Fruit fly (Drosophila melanogaster) S2 (cell line): ENCODE measurements around the gene Dlip1.

Experiments used
- CG8478 ChIP-seq: fragments of >200 bp; optimal IDR thresholded peaks from 2 replicates; lab custom pipeline; 2018
- CTCF ChIP-seq, 2 experiments: fragments of >200 bp; optimal IDR thresholded peaks; 2 replicates each; lab custom pipeline; 2018

DNA sequence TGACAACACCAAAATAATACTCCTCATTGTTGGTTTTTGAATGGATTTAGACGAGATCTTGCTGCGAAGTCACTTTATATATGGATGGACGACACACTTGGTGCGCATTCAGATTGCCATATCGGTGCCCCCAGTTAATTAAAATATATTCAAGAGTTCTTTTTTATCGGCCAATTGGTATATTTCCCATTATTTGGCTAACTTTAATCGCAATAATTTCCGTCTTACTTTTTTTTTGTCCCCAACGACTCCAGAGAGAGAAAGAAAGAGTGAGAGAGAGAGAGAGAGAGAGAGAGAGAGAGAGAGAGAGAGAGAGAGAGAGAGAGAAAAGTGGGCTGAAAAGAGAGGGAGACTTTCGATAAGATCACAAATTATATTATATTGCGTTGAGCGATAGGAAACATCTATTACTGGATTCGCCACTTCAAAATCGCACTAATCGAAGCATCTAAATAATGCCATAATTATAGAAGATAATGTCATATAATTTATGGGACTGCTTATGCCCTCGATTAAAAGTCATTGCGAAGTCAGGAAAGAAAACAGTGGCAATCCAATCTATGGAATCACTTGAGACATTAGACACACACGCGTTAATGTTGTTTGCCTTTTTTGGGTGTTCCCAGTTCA lies 32.2 kb downstream of the Dlip1 start, which contains the start of gene CG12115:
- TF ChIP-seq CG8478 (lab: Kevin White, UChicago) = no peak
- TF ChIP-seq CTCF (optimal IDR thresholded peaks at IDR 0.05; lab: Kevin White, UChicago) = no peak
